Fruit fly (Drosophila melanogaster): Measurements from ENCODE around the gene CG4367.

CG4367 gene

DNA sequence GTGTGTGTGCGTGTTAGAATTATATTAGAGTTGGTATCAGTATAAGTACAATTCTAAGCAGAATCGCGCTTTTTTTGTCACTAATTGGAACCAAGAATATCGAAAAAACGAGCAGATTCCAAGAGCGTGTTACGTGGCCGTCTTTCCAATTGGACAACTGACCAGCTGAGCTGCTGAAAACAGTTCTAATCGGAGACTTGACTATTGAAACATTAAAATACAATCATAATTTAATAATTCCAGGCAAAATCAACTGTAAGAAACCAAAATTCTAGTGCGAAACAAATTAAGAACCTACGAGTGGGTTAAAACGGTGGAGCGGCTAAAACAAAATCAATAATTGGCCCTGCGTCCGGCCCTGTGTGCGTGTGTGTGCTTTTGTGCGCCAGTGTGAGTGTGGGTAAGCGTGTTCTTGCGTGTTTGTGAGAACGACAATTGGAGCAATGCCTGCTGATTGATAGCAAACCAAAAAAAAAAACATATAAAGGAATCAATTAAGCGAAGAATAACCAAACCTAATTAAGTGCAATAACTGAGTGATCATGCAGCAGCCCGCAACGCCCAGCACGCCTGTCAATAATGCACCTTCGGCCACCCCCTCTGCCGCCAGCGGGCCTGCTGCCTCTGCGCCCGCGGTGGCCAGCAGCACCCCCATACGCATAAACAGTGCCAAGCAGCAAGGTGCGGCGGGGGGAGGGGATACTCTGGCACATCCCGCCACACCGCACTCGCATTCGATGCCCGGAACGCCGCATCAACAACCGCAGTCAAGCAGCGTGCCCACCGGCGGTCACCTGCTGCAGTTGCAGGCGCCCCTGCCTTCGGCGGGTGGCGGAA, 5.1 kb upstream of the CG4367 start (continued):
- TF ChIP-seq sug (tag; optimal IDR thresholded peaks at IDR 0.05) = no peak
- TF ChIP-seq CG2199 (GFP tag; IDR thresholded peaks at IDR 0.05) = no peak
- no peak for TF ChIP-seq gsb-n (tag; optimal IDR thresholded peaks at IDR 0.05)
- no peak for TF ChIP-seq BtbVII (GFP tag; optimal IDR thresholded peaks at IDR 0.05)
- no peak for TF ChIP-seq CG6765 (GFP tag; optimal IDR thresholded peaks at IDR 0.05)
- TF ChIP-seq CG17385 (GFP tag; optimal IDR thresholded peaks at IDR 0.05) = no peak
- TF ChIP-seq CG10209 (GFP tag; optimal IDR thresholded peaks at IDR 0.05) = no peak
- TF ChIP-seq Rfx (GFP tag; IDR thresholded peaks at IDR 0.05) = no peak
- TF ChIP-seq CG12104 (GFP tag; optimal IDR thresholded peaks at IDR 0.05) = no peak
- TF ChIP-seq Hr78 (GFP tag; optimal IDR thresholded peaks at IDR 0.05) = no peak
- TF ChIP-seq insv (GFP tag; optimal IDR thresholded peaks at IDR 0.05) = peak; percentile 36 to 91
- TF ChIP-seq knrl (GFP tag; IDR thresholded peaks at IDR 0.05; ENCODE audit: partially characterized antibody) = no peak
- TF ChIP-seq CG14965 (GFP tag; optimal IDR thresholded peaks at IDR 0.05; ENCODE audit: borderline replicate concordance) = no peak
- TF ChIP-seq grn (GFP tag; optimal IDR thresholded peaks at IDR 0.05) = no peak
- TF ChIP-seq CG13424 (tag; optimal IDR thresholded peaks at IDR 0.05) = no peak
- no peak for TF ChIP-seq Atf3 (GFP tag; optimal IDR thresholded peaks at IDR 0.05)
- no peak for TF ChIP-seq CG42726 (GFP tag; IDR thresholded peaks at IDR 0.05; ENCODE audit: partially characterized antibody)
- no peak for TF ChIP-seq B-H2 (GFP tag; optimal IDR thresholded peaks at IDR 0.05)

DNA sequence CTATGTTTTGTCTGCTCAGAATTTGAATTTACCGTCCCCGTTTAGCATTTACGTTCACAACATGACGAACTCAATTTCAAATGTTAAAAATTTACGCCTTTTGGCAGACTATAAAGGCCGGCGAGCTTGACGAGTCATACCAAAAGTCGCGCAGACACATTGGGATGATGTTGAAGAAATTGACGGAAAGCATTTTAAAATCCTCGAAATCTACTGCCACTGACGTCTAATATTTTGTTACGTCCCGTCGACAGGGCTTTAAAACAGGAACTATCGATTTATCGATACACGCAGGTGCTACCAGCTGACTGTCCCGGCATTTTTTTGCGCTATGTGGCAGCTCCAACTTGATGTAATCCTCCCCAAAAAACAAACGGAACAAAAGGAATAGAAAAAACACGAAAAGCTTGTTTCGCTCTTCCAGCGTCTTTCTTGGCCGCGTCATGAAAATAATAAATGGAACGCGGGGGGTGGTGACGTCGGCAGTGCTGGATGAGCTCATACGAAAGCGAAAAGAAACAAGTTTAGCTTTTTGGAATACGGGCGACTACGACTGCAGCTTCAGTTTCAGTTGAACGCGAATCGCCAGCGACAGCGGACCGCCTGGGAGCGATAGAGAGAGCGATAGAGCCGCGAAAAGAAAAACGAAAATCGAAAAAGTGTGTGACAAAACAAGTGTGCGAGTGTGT, 4.3 kb upstream of the CG4367 start, which contains the start of gene Orp8:
Gene Orp8 (plus strand): TSS at position 373 of the 689 bp plus-strand sequence.
- TF ChIP-seq pb (GFP tag; optimal IDR thresholded peaks at IDR 0.05) (no peak), CG11093 (GFP tag; IDR thresholded peaks at IDR 0.05) (no peak), B-H1 (GFP tag; IDR thresholded peaks at IDR 0.05) (no peak), knrl (GFP tag; IDR thresholded peaks at IDR 0.05; ENCODE audit: partially characterized antibody) (no peak), gcm (GFP tag; optimal IDR thresholded peaks at IDR 0.05) (peak; percentile 66), CG13296 (GFP tag; optimal IDR thresholded peaks at IDR 0.05) (peak; percentile 20), sim (GFP tag; IDR thresholded peaks at IDR 0.05) (peak; percentile 6; the same call in 1 of the 2 replicates), cad (GFP tag; optimal IDR thresholded peaks at IDR 0.05) (no peak), pho (GFP tag; optimal IDR thresholded peaks at IDR 0.05) (no peak), CG12299 (tag; optimal IDR thresholded peaks at IDR 0.05) (peak; percentile 43), CG8765 (GFP tag; IDR thresholded peaks at IDR 0.05) (no peak), CG4820 (GFP tag; optimal IDR thresholded peaks at IDR 0.05) (no peak), CG10979 (tag; optimal IDR thresholded peaks at IDR 0.05) (no peak), Myb (GFP tag; optimal IDR thresholded peaks at IDR 0.05) (peak; percentile 80), dmrt99B (tag; optimal IDR thresholded peaks at IDR 0.05) (no peak), CG4730 (GFP tag; IDR thresholded peaks at IDR 0.05) (no peak), CG18011 (GFP tag; optimal IDR thresholded peaks at IDR 0.05) (no peak), pnt (GFP tag; optimal IDR thresholded peaks at IDR 0.05) (no peak), sr (GFP tag; IDR thresholded peaks at IDR 0.05) (no peak), CG1832 (GFP tag; optimal IDR thresholded peaks at IDR 0.05) (no peak), CG32767 (GFP tag; IDR thresholded peaks at IDR 0.05) (no peak), btn (GFP tag; optimal IDR thresholded peaks at IDR 0.05) (no peak), CG16779 (GFP tag; IDR thresholded peaks at IDR 0.05) (0 out of 2 replicates have a peak, but pooled peaks have one; percentile 47), CG13287 (GFP tag; IDR thresholded peaks at IDR 0.05; ENCODE audit: partially characterized antibody) (peak; percentile 56), oc (tag; optimal IDR thresholded peaks at IDR 0.05) (no peak), her (GFP tag; optimal IDR thresholded peaks at IDR 0.05) (peak; percentile 27), kay (GFP tag; optimal IDR thresholded peaks at IDR 0.05) (peak; percentile 75), esg (GFP tag; conservative IDR thresholded peaks at IDR 0.05) (no peak), CG4360 (GFP tag; IDR thresholded peaks at IDR 0.05) (no peak), CG6654 (GFP tag; optimal IDR thresholded peaks at IDR 0.05) (no peak), phol (tag; optimal IDR thresholded peaks at IDR 0.05) (no peak)
